Fruit fly (Drosophila melanogaster) whole organism, embryonic: ENCODE data around the gene CG14332.

ENCODE experiments used
- Antp ChIP-seq: fragments of 200-800 bp; sonication (Bioruptor generic); optimal IDR thresholded peaks from 3 replicates; lab custom pipeline; 2016; ENCODE audit warnings: missing biosample characterization, missing genetic modification characterization
- CG11560 ChIP-seq: fragments of 200-800 bp; sonication (Bioruptor generic); IDR thresholded peaks from 3 replicates; pipeline ENCODE4 v1.3.6; 2022; ENCODE audit warnings: missing biosample characterization, missing genetic modification characterization
- CG13287 ChIP-seq: fragments of 200-800 bp; sonication (Bioruptor generic); IDR thresholded peaks from 2 replicates; pipeline ENCODE4 v1.3.6; 2022; ENCODE audit warnings: missing biosample characterization, missing genetic modification characterization; ENCODE audit not compliant: partially characterized antibody
- CG1529 ChIP-seq: fragments of 200-800 bp; sonication (Bioruptor generic); optimal IDR thresholded peaks from 3 replicates; lab custom pipeline; 2018; ENCODE audit warnings: missing biosample characterization, missing genetic modification characterization
- CG1602 ChIP-seq: fragments of 200-800 bp; sonication (Bioruptor generic); optimal IDR thresholded peaks from 3 replicates; lab custom pipeline; 2016; ENCODE audit warnings: missing biosample characterization, missing genetic modification characterization
- CG17612 ChIP-seq: fragments of 200-800 bp; sonication (Bioruptor generic); IDR thresholded peaks from 2 replicates; pipeline ENCODE4 v1.3.6; 2022; ENCODE audit warnings: missing biosample characterization, missing genetic modification characterization
- CG17829 ChIP-seq: fragments of 200-800 bp; optimal IDR thresholded peaks from 2 replicates; lab custom pipeline; 2019; ENCODE audit warnings: missing biosample characterization, mild to moderate bottlenecking, missing genetic modification characterization, moderate library complexity
- CG2116 ChIP-seq: fragments of 200-800 bp; sonication (Bioruptor generic); optimal IDR thresholded peaks from 3 replicates; lab custom pipeline; 2018; ENCODE audit warnings: missing biosample characterization, mild to moderate bottlenecking, missing genetic modification characterization
- CG2199 ChIP-seq: fragments of 200-800 bp; sonication (Bioruptor generic); IDR thresholded peaks from 3 replicates; pipeline ENCODE4 v1.3.6; 2022; ENCODE audit warnings: missing biosample characterization, missing genetic modification characterization
- CG2202 ChIP-seq: fragments of 200-800 bp; sonication (Bioruptor generic); optimal IDR thresholded peaks from 2 replicates; lab custom pipeline; 2018; ENCODE audit warnings: missing biosample characterization, mild to moderate bottlenecking, missing genetic modification characterization
- CG31224 ChIP-seq: fragments of 200-800 bp; sonication (Bioruptor generic); IDR thresholded peaks from 2 replicates; pipeline ENCODE4 v1.3.6; 2022; ENCODE audit warnings: missing biosample characterization, missing genetic modification characterization
- CG3847 ChIP-seq: fragments of 200-800 bp; sonication (Bioruptor generic); IDR thresholded peaks from 2 replicates; pipeline ENCODE4 v1.3.6; 2022; ENCODE audit warnings: missing biosample characterization, missing genetic modification characterization
- CG4360 ChIP-seq: fragments of 200-800 bp; sonication (Bioruptor generic); IDR thresholded peaks from 2 replicates; pipeline ENCODE4 v1.3.6; 2022; ENCODE audit warnings: missing biosample characterization, missing genetic modification characterization
- CG6272 ChIP-seq: fragments of 200-800 bp; sonication (Bioruptor generic); IDR thresholded peaks from 2 replicates; pipeline ENCODE4 v1.3.6; 2022; ENCODE audit warnings: missing biosample characterization, missing genetic modification characterization
- CG6791 ChIP-seq: fragments of 200-800 bp; sonication (Bioruptor generic); IDR thresholded peaks from 3 replicates; pipeline ENCODE4 v1.3.6; 2022; ENCODE audit warnings: missing biosample characterization, missing genetic modification characterization; ENCODE audit not compliant: partially characterized antibody
- CG7786 ChIP-seq: fragments of 200-800 bp; sonication (Bioruptor generic); optimal IDR thresholded peaks from 2 replicates; lab custom pipeline; 2016; ENCODE audit warnings: missing biosample characterization, missing genetic modification characterization
- CG7839 ChIP-seq: fragments of 200-800 bp; sonication (Bioruptor generic); optimal IDR thresholded peaks from 3 replicates; lab custom pipeline; 2018; ENCODE audit warnings: missing biosample characterization, mild to moderate bottlenecking, missing genetic modification characterization, moderate library complexity
- CG8388 ChIP-seq: fragments of 200-800 bp; sonication (Bioruptor generic); optimal IDR thresholded peaks from 2 replicates; lab custom pipeline; 2019; ENCODE audit warnings: missing biosample characterization, mild to moderate bottlenecking, missing genetic modification characterization, moderate library complexity
- CG8924 ChIP-seq: fragments of 200-800 bp; optimal IDR thresholded peaks from 3 replicates; lab custom pipeline; 2019; ENCODE audit warnings: missing biosample characterization, mild to moderate bottlenecking, missing genetic modification characterization, moderate library complexity
- CG9437 ChIP-seq: fragments of 200-800 bp; sonication (Bioruptor generic); optimal IDR thresholded peaks from 2 replicates; lab custom pipeline; 2018; ENCODE audit warnings: missing biosample characterization, mild to moderate bottlenecking, missing genetic modification characterization
- Dek ChIP-seq: fragments of 200-800 bp; sonication (Bioruptor generic); optimal IDR thresholded peaks from 3 replicates; lab custom pipeline; 2019; ENCODE audit warnings: missing biosample characterization, mild to moderate bottlenecking, missing genetic modification characterization, moderate library complexity
- Dip2 ChIP-seq: fragments of 200-800 bp; sonication (Bioruptor generic); IDR thresholded peaks from 2 replicates; pipeline ENCODE4 v1.3.6; 2022; ENCODE audit warnings: missing biosample characterization, missing genetic modification characterization
- Dp ChIP-seq: fragments of 200-800 bp; sonication (Bioruptor generic); optimal IDR thresholded peaks from 2 replicates; lab custom pipeline; 2018; ENCODE audit warnings: missing biosample characterization, mild to moderate bottlenecking, missing genetic modification characterization, moderate library complexity
- Hey ChIP-seq: fragments of 200-800 bp; sonication (Bioruptor generic); optimal IDR thresholded peaks from 3 replicates; lab custom pipeline; 2018; ENCODE audit warnings: missing biosample characterization, mild to moderate bottlenecking, missing genetic modification characterization
- HmgD ChIP-seq: fragments of 200-800 bp; sonication (Bioruptor generic); optimal IDR thresholded peaks from 3 replicates; lab custom pipeline; 2016; ENCODE audit warnings: missing biosample characterization, missing genetic modification characterization
- Hmx ChIP-seq: fragments of 200-800 bp; sonication (Bioruptor generic); optimal IDR thresholded peaks from 2 replicates; lab custom pipeline; 2016; ENCODE audit warnings: missing biosample characterization, missing genetic modification characterization
- MESR4 ChIP-seq: fragments of 200-800 bp; sonication (Bioruptor generic); optimal IDR thresholded peaks from 2 replicates; lab custom pipeline; 2018; ENCODE audit warnings: missing biosample characterization, mild to moderate bottlenecking, missing genetic modification characterization, moderate library complexity
- Oli ChIP-seq: fragments of 200-800 bp; sonication (Bioruptor generic); optimal IDR thresholded peaks from 2 replicates; lab custom pipeline; 2018; ENCODE audit warnings: missing biosample characterization, mild to moderate bottlenecking, missing genetic modification characterization, moderate library complexity
- Optix ChIP-seq: fragments of 200-800 bp; sonication (Bioruptor generic); IDR thresholded peaks from 3 replicates; pipeline ENCODE4 v1.3.6; 2022; ENCODE audit warnings: missing biosample characterization, missing genetic modification characterization
- Poxn ChIP-seq: fragments of 200-800 bp; sonication (Bioruptor generic); IDR thresholded peaks from 2 replicates; pipeline ENCODE4 v1.3.6; 2022; ENCODE audit warnings: missing biosample characterization, missing genetic modification characterization
- Six4 ChIP-seq: fragments of 200-800 bp; sonication (Bioruptor generic); optimal IDR thresholded peaks from 2 replicates; lab custom pipeline; 2016; ENCODE audit warnings: missing biosample characterization, missing genetic modification characterization
- Stat92E ChIP-seq, 3 experiments: fragments of >200 bp in 2 of 3; fragments of 200-800 bp in 1 of 3; sonication (Bioruptor generic) in 1 of 3; optimal IDR thresholded peaks; 2 replicates each; lab custom pipeline; 2017 to 2019; ENCODE audit warnings: missing biosample characterization in 3 of 3, missing genetic modification characterization in 3 of 3, mild to moderate bottlenecking in 1 of 3, moderate library complexity in 1 of 3
- cg ChIP-seq: fragments of 200-800 bp; sonication (Bioruptor generic); optimal IDR thresholded peaks from 3 replicates; lab custom pipeline; 2019; ENCODE audit warnings: missing biosample characterization, mild to moderate bottlenecking, missing genetic modification characterization, moderate library complexity
- chn ChIP-seq: fragments of 200-800 bp; sonication (Bioruptor generic); optimal IDR thresholded peaks from 2 replicates; lab custom pipeline; 2016; ENCODE audit warnings: missing biosample characterization, missing genetic modification characterization
- corto ChIP-seq: fragments of 200-800 bp; sonication (Bioruptor generic); optimal IDR thresholded peaks from 2 replicates; lab custom pipeline; 2016; ENCODE audit warnings: missing biosample characterization, mild to moderate bottlenecking, missing genetic modification characterization, moderate library complexity
- dmrt11E ChIP-seq: fragments of 200-800 bp; sonication (Bioruptor generic); optimal IDR thresholded peaks from 3 replicates; lab custom pipeline; 2018; ENCODE audit warnings: missing biosample characterization, mild to moderate bottlenecking, missing genetic modification characterization, moderate library complexity
- fd102C ChIP-seq: fragments of 200-800 bp; sonication (Bioruptor generic); optimal IDR thresholded peaks from 2 replicates; lab custom pipeline; 2018; ENCODE audit warnings: missing biosample characterization, mild to moderate bottlenecking, missing genetic modification characterization, moderate library complexity
- fd3F ChIP-seq: fragments of 200-800 bp; sonication (Bioruptor generic); optimal IDR thresholded peaks from 2 replicates; lab custom pipeline; 2018; ENCODE audit warnings: missing biosample characterization, mild to moderate bottlenecking, missing genetic modification characterization, moderate library complexity
- fd96Cb ChIP-seq: fragments of 200-800 bp; sonication (Bioruptor generic); optimal IDR thresholded peaks from 2 replicates; lab custom pipeline; 2018; ENCODE audit warnings: missing biosample characterization, mild to moderate bottlenecking, missing genetic modification characterization, moderate library complexity
- grau ChIP-seq: fragments of 200-800 bp; optimal IDR thresholded peaks from 3 replicates; lab custom pipeline; 2019; ENCODE audit warnings: missing biosample characterization, mild to moderate bottlenecking, missing genetic modification characterization, moderate library complexity
- hth ChIP-seq: fragments of >200 bp; optimal IDR thresholded peaks from 2 replicates; lab custom pipeline; 2017; ENCODE audit warnings: inconsistent platforms
- insv ChIP-seq, 2 experiments: fragments of 200-800 bp; sonication (Bioruptor generic); optimal IDR thresholded peaks; 3 replicates each; lab custom pipeline; 2016 to 2018; ENCODE audit warnings: missing biosample characterization in 2 of 2, missing genetic modification characterization in 2 of 2
- klu ChIP-seq: fragments of 200-800 bp; sonication (Bioruptor generic); IDR thresholded peaks from 2 replicates; pipeline ENCODE4 v1.3.6; 2022; ENCODE audit warnings: missing biosample characterization, missing genetic modification characterization
- lmd ChIP-seq: fragments of 200-800 bp; sonication (Bioruptor generic); IDR thresholded peaks from 2 replicates; pipeline ENCODE4 v1.3.6; 2022; ENCODE audit warnings: missing biosample characterization, missing genetic modification characterization
- luna ChIP-seq: fragments of 200-800 bp; sonication (Bioruptor generic); optimal IDR thresholded peaks from 2 replicates; lab custom pipeline; 2016; ENCODE audit warnings: missing biosample characterization, missing genetic modification characterization
- rib ChIP-seq: fragments of 200-800 bp; sonication (Bioruptor generic); IDR thresholded peaks from 2 replicates; pipeline ENCODE4 v1.3.6; 2022; ENCODE audit warnings: missing biosample characterization, missing genetic modification characterization
- ro ChIP-seq: fragments of 200-800 bp; sonication (Bioruptor generic); IDR thresholded peaks from 2 replicates; pipeline ENCODE4 v1.3.6; 2022; ENCODE audit warnings: missing biosample characterization, missing genetic modification characterization
- sens ChIP-seq: fragments of 200-800 bp; sonication (Bioruptor generic); peaks from one replicate; lab custom pipeline; 2016; ENCODE audit warnings: missing biosample characterization, missing genetic modification characterization
- sna ChIP-seq: fragments of 200-800 bp; sonication (Bioruptor generic); IDR thresholded peaks from 2 replicates; pipeline ENCODE4 v1.3.6; 2022; ENCODE audit warnings: missing biosample characterization, missing genetic modification characterization; ENCODE audit not compliant: partially characterized antibody
- stwl ChIP-seq: fragments of 200-800 bp; sonication (Bioruptor generic); optimal IDR thresholded peaks from 3 replicates; lab custom pipeline; 2018; ENCODE audit warnings: missing biosample characterization, mild to moderate bottlenecking, missing genetic modification characterization, moderate library complexity
- sug ChIP-seq: fragments of 200-800 bp; optimal IDR thresholded peaks from 2 replicates; lab custom pipeline; 2019; ENCODE audit warnings: missing biosample characterization, mild to moderate bottlenecking, missing genetic modification characterization, moderate library complexity

CG14332 gene

DNA sequence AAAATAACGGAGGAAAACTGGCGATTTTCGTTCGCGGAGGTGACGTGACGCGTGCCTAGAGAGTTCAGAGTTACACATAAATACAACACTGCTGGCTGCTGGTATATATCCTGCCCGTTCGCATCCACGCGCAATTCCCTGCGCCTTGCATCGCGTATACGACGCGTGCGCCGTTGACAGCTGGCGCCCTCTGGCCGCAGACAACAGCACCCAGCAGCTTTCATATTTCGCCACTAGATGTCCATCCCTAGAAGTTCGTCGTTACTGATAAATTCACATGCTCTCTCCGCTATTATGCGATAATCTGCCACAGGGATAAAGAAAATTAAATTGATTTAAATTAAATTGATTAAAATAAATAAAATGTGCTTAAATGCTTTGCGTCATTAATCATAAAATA is 19.6 kb downstream of the CG14332 start, which contains the start of gene Sur-8 (continued):
- peak; percentile 53 for TF ChIP-seq sug (tag; lab: Kevin White, UChicago)
- TF ChIP-seq CG2116: peak; percentile 54
- no peak for TF ChIP-seq corto (GFP tag; lab: Kevin White, UChicago)
- TF ChIP-seq hth (lab: Kevin White, UChicago): no peak
- no peak for TF ChIP-seq insv (GFP tag; optimal IDR thresholded peaks at IDR 0.05; lab: Kevin White, UChicago)
- peak; percentile 75 for TF ChIP-seq Optix
- TF ChIP-seq CG13287 (GFP tag; lab: Robert Waterston, UW): 0 out of 2 replicates have a peak, but pooled peaks have one; percentile 27
- peak; percentile 57 for TF ChIP-seq CG1602 (GFP tag; lab: Kevin White, UChicago)
- peak; percentile 91 for TF ChIP-seq sens
- TF ChIP-seq CG9437 (GFP tag; lab: Kevin White, UChicago): no peak
- TF ChIP-seq CG31224 (GFP tag; lab: Robert Waterston, UW): peak; percentile 47; the same call in 1 of the 2 replicates
- TF ChIP-seq Stat92E (GFP tag; optimal IDR thresholded peaks at IDR 0.05; lab: Kevin White, UChicago): no peak
- TF ChIP-seq CG2199 (GFP tag; lab: Robert Waterston, UW): no peak
- peak; percentile 69 for TF ChIP-seq CG7839 (tag; lab: Kevin White, UChicago)
- TF ChIP-seq CG4360 (GFP tag; lab: Robert Waterston, UW): no peak
- peak; percentile 1 for TF ChIP-seq fd96Cb (tag; lab: Kevin White, UChicago)
- TF ChIP-seq CG17612 (GFP tag; lab: Robert Waterston, UW): peak; percentile 32; the same call in 1 of the 2 replicates
- peak; percentile 34 for TF ChIP-seq Dek (tag; lab: Kevin White, UChicago)
- no peak for TF ChIP-seq dmrt11E (tag; lab: Kevin White, UChicago)
- peak; percentile 40; the same call in 1 of the 2 replicates for TF ChIP-seq rib (GFP tag; lab: Robert Waterston, UW)
- TF ChIP-seq fd3F (GFP tag; lab: Kevin White, UChicago): peak; percentile 29
- TF ChIP-seq Hey (tag; lab: Kevin White, UChicago): no peak
- TF ChIP-seq CG2202 (tag; lab: Kevin White, UChicago): no peak
- TF ChIP-seq luna: peak; percentile 48
- 0 out of 3 replicates have a peak, but pooled peaks have one; percentile 29 for TF ChIP-seq CG6791 (GFP tag; lab: Robert Waterston, UW)
- TF ChIP-seq klu (GFP tag; lab: Robert Waterston, UW): no peak
- no peak for TF ChIP-seq Dip2 (GFP tag; lab: Robert Waterston, UW)
- no peak for TF ChIP-seq chn (GFP tag; lab: Kevin White, UChicago)
- no peak for TF ChIP-seq ro (GFP tag; lab: Robert Waterston, UW)
- TF ChIP-seq Six4 (GFP tag; lab: Kevin White, UChicago): peak; percentile 41
- TF ChIP-seq CG8924 (tag; lab: Kevin White, UChicago): no peak
- peak; percentile 70 for TF ChIP-seq Antp (GFP tag; lab: Kevin White, UChicago)
- no peak for TF ChIP-seq Hmx
- TF ChIP-seq CG11560: 0 out of 3 replicates have a peak, but pooled peaks have one; percentile 39
- peak; percentile 63 for TF ChIP-seq grau (tag; lab: Kevin White, UChicago)
- TF ChIP-seq cg (GFP tag; lab: Kevin White, UChicago): no peak
- peak; percentile 51; the same call in 1 of the 2 replicates for TF ChIP-seq CG6272 (GFP tag; lab: Robert Waterston, UW)
- no peak for TF ChIP-seq Poxn (GFP tag; lab: Robert Waterston, UW)
- TF ChIP-seq fd102C (GFP tag; lab: Kevin White, UChicago): no peak
- TF ChIP-seq CG1529 (GFP tag; lab: Kevin White, UChicago): no peak
- TF ChIP-seq CG3847 (GFP tag; lab: Robert Waterston, UW): peak; percentile 61
- TF ChIP-seq HmgD: peak; percentile 46
- peak; percentile 28 for TF ChIP-seq Oli (tag; lab: Kevin White, UChicago)
- TF ChIP-seq MESR4 (GFP tag; lab: Kevin White, UChicago): no peak
- TF ChIP-seq lmd (GFP tag; lab: Robert Waterston, UW): peak; percentile 76
- peak; percentile 49 for TF ChIP-seq stwl (tag; lab: Kevin White, UChicago)
- TF ChIP-seq CG17829 (tag; lab: Kevin White, UChicago): peak; percentile 53
- no peak for TF ChIP-seq CG7786
- no peak for TF ChIP-seq Dp
- TF ChIP-seq sna (GFP tag; lab: Robert Waterston, UW): no peak
- TF ChIP-seq CG8388 (GFP tag; lab: Kevin White, UChicago): peak; percentile 7
